Fruit fly (Drosophila melanogaster) whole organism, embryonic: ENCODE data around the gene CG33791.

Experiments used
- Bteb2 ChIP-seq: fragments of 200-800 bp; sonication (Bioruptor generic); optimal IDR thresholded peaks from 2 replicates; lab custom pipeline; 2016; ENCODE audit warnings: missing biosample characterization, missing genetic modification characterization
- CG10147 ChIP-seq: fragments of 200-800 bp; sonication (Bioruptor generic); optimal IDR thresholded peaks from 2 replicates; lab custom pipeline; 2019; ENCODE audit warnings: missing biosample characterization, mild to moderate bottlenecking, missing genetic modification characterization, moderate library complexity
- CG10267 ChIP-seq: fragments of 200-800 bp; sonication (Bioruptor generic); optimal IDR thresholded peaks from 2 replicates; lab custom pipeline; 2018; ENCODE audit warnings: missing biosample characterization, mild to moderate bottlenecking, missing genetic modification characterization, moderate library complexity
- CG11247 ChIP-seq: fragments of 200-800 bp; sonication (Bioruptor generic); IDR thresholded peaks from 2 replicates; pipeline ENCODE4 v1.3.6; 2022; ENCODE audit warnings: missing biosample characterization, missing genetic modification characterization
- CG11723 ChIP-seq: fragments of 200-800 bp; sonication (Bioruptor generic); optimal IDR thresholded peaks from 2 replicates; lab custom pipeline; 2017; ENCODE audit warnings: missing biosample characterization, mild to moderate bottlenecking, missing genetic modification characterization
- CG1233 ChIP-seq: fragments of 200-800 bp; sonication (Bioruptor generic); optimal IDR thresholded peaks from 4 replicates; lab custom pipeline; 2018; ENCODE audit warnings: missing biosample characterization, mild to moderate bottlenecking, missing genetic modification characterization
- CG13287 ChIP-seq: fragments of 200-800 bp; sonication (Bioruptor generic); IDR thresholded peaks from 2 replicates; pipeline ENCODE4 v1.3.6; 2022; ENCODE audit warnings: missing biosample characterization, missing genetic modification characterization; ENCODE audit not compliant: partially characterized antibody
- CG14965 ChIP-seq: fragments of 200-800 bp; sonication (Bioruptor generic); optimal IDR thresholded peaks from 2 replicates; lab custom pipeline; 2016; ENCODE audit warnings: missing biosample characterization, missing genetic modification characterization, borderline replicate concordance
- CG1529 ChIP-seq: fragments of 200-800 bp; sonication (Bioruptor generic); optimal IDR thresholded peaks from 3 replicates; lab custom pipeline; 2018; ENCODE audit warnings: missing biosample characterization, missing genetic modification characterization
- CG1603 ChIP-seq: fragments of 200-800 bp; sonication (Bioruptor generic); optimal IDR thresholded peaks from 2 replicates; lab custom pipeline; 2019; ENCODE audit warnings: missing biosample characterization, mild to moderate bottlenecking, missing genetic modification characterization, moderate library complexity
- CG2202 ChIP-seq: fragments of 200-800 bp; sonication (Bioruptor generic); optimal IDR thresholded peaks from 2 replicates; lab custom pipeline; 2018; ENCODE audit warnings: missing biosample characterization, mild to moderate bottlenecking, missing genetic modification characterization
- CG30020 ChIP-seq: fragments of 200-800 bp; optimal IDR thresholded peaks from 2 replicates; lab custom pipeline; 2019; ENCODE audit warnings: missing biosample characterization, mild to moderate bottlenecking, missing genetic modification characterization, moderate library complexity
- CG31365 ChIP-seq: fragments of 200-800 bp; sonication (Bioruptor generic); optimal IDR thresholded peaks from 2 replicates; lab custom pipeline; 2018; ENCODE audit warnings: missing biosample characterization, mild to moderate bottlenecking, missing genetic modification characterization
- CG33557 ChIP-seq: fragments of 200-800 bp; sonication (Bioruptor generic); optimal IDR thresholded peaks from 2 replicates; lab custom pipeline; 2019; ENCODE audit warnings: missing biosample characterization, mild to moderate bottlenecking, missing genetic modification characterization, moderate library complexity
- CG7745 ChIP-seq: fragments of 200-800 bp; sonication (Bioruptor generic); optimal IDR thresholded peaks from 2 replicates; lab custom pipeline; 2018; ENCODE audit warnings: missing biosample characterization, mild to moderate bottlenecking, missing genetic modification characterization, moderate library complexity
- CG8765 ChIP-seq: fragments of 200-800 bp; sonication (Bioruptor generic); IDR thresholded peaks from 2 replicates; pipeline ENCODE4 v1.3.6; 2022; ENCODE audit warnings: missing biosample characterization, missing genetic modification characterization
- CG8944 ChIP-seq: fragments of 200-800 bp; sonication (Bioruptor generic); optimal IDR thresholded peaks from 3 replicates; lab custom pipeline; 2016; ENCODE audit warnings: missing biosample characterization, missing genetic modification characterization
- CG9609 ChIP-seq: fragments of 200-800 bp; sonication (Bioruptor generic); optimal IDR thresholded peaks from 3 replicates; lab custom pipeline; 2016; ENCODE audit warnings: missing biosample characterization, missing genetic modification characterization
- Camta ChIP-seq: fragments of 200-800 bp; sonication (Bioruptor generic); optimal IDR thresholded peaks from 2 replicates; lab custom pipeline; 2016; ENCODE audit warnings: missing biosample characterization, missing genetic modification characterization
- Deaf1 ChIP-seq: fragments of 200-800 bp; optimal IDR thresholded peaks from 3 replicates; lab custom pipeline; 2019; ENCODE audit warnings: missing biosample characterization, mild to moderate bottlenecking, missing genetic modification characterization, moderate library complexity
- Dip3 ChIP-seq: fragments of 200-800 bp; sonication (Bioruptor generic); optimal IDR thresholded peaks from 3 replicates; lab custom pipeline; 2016; ENCODE audit warnings: missing biosample characterization, missing genetic modification characterization
- Drgx ChIP-seq: fragments of 200-800 bp; sonication (Bioruptor generic); IDR thresholded peaks from 2 replicates; pipeline ENCODE4 v1.3.6; 2022; ENCODE audit warnings: missing biosample characterization, missing genetic modification characterization
- E2f1 ChIP-seq: fragments of 200-800 bp; sonication (Bioruptor generic); IDR thresholded peaks from 2 replicates; pipeline ENCODE4 v1.3.6; 2022; ENCODE audit warnings: missing biosample characterization, missing genetic modification characterization
- Gsc ChIP-seq: fragments of 200-800 bp; sonication (Bioruptor generic); IDR thresholded peaks from 2 replicates; pipeline ENCODE4 v1.3.6; 2022; ENCODE audit warnings: missing biosample characterization, missing genetic modification characterization
- NfI ChIP-seq: fragments of 200-800 bp; sonication (Bioruptor generic); optimal IDR thresholded peaks from 3 replicates; lab custom pipeline; 2018; ENCODE audit warnings: missing biosample characterization, mild to moderate bottlenecking, missing genetic modification characterization, moderate library complexity
- Oaz ChIP-seq: fragments of 200-800 bp; sonication (Bioruptor generic); IDR thresholded peaks from 2 replicates; pipeline ENCODE4 v1.3.6; 2022; ENCODE audit warnings: missing biosample characterization, missing genetic modification characterization
- Sin3A ChIP-seq: fragments of >200 bp; optimal IDR thresholded peaks from 2 replicates; lab custom pipeline; 2018
- Six4 ChIP-seq: fragments of 200-800 bp; sonication (Bioruptor generic); optimal IDR thresholded peaks from 2 replicates; lab custom pipeline; 2016; ENCODE audit warnings: missing biosample characterization, missing genetic modification characterization
- Spps ChIP-seq: fragments of 200-800 bp; sonication (Bioruptor generic); optimal IDR thresholded peaks from 2 replicates; lab custom pipeline; 2018; ENCODE audit warnings: missing biosample characterization, mild to moderate bottlenecking, missing genetic modification characterization
- al ChIP-seq: fragments of 200-800 bp; sonication (Bioruptor generic); IDR thresholded peaks from 2 replicates; pipeline ENCODE4 v1.3.6; 2022; ENCODE audit warnings: missing biosample characterization, missing genetic modification characterization
- bab2 ChIP-seq: fragments of 200-800 bp; sonication (Bioruptor generic); optimal IDR thresholded peaks from 2 replicates; lab custom pipeline; 2016; ENCODE audit warnings: missing biosample characterization, missing genetic modification characterization
- crp ChIP-seq, 2 experiments: fragments of 200-800 bp; sonication (Bioruptor generic); optimal IDR thresholded peaks; 2 replicates in 1 of 2; 3 replicates in 1 of 2; lab custom pipeline; 2017; ENCODE audit warnings: missing biosample characterization in 2 of 2, missing genetic modification characterization in 2 of 2, mild to moderate bottlenecking in 1 of 2, moderate library complexity in 1 of 2
- da ChIP-seq: fragments of 200-800 bp; sonication (Bioruptor generic); optimal IDR thresholded peaks from 2 replicates; lab custom pipeline; 2016; ENCODE audit warnings: missing biosample characterization, missing genetic modification characterization
- dmrt99B ChIP-seq: fragments of 200-800 bp; sonication (Bioruptor generic); optimal IDR thresholded peaks from 2 replicates; lab custom pipeline; 2018; ENCODE audit warnings: missing biosample characterization, mild to moderate bottlenecking, missing genetic modification characterization, moderate library complexity
- eve ChIP-seq, 2 experiments: fragments of >200 bp; optimal IDR thresholded peaks; 2 replicates each; lab custom pipeline; 2017; ENCODE audit warnings: missing biosample characterization in 2 of 2, missing genetic modification characterization in 2 of 2
- hb ChIP-seq: fragments of 200-800 bp; sonication (Bioruptor generic); IDR thresholded peaks from 3 replicates; pipeline ENCODE4 v1.3.6; 2022; ENCODE audit warnings: missing biosample characterization, missing genetic modification characterization; ENCODE audit not compliant: partially characterized antibody
- lola ChIP-seq, 3 experiments: fragments of >200 bp in 2 of 3; fragments of 200-800 bp in 1 of 3; sonication (Bioruptor generic) in 1 of 3; optimal IDR thresholded peaks; 2 replicates each; lab custom pipeline; 2017 to 2019; ENCODE audit warnings: missing biosample characterization in 3 of 3, missing genetic modification characterization in 3 of 3, mild to moderate bottlenecking in 1 of 3, moderate library complexity in 1 of 3
- nmo ChIP-seq: fragments of 200-800 bp; sonication (Bioruptor generic); optimal IDR thresholded peaks from 2 replicates; lab custom pipeline; 2018; ENCODE audit warnings: missing biosample characterization, mild to moderate bottlenecking, missing genetic modification characterization, moderate library complexity
- nom ChIP-seq: fragments of 200-800 bp; sonication (Bioruptor generic); optimal IDR thresholded peaks from 2 replicates; lab custom pipeline; 2017; ENCODE audit warnings: missing biosample characterization, missing genetic modification characterization, mild to moderate bottlenecking, moderate library complexity, missing genetic modification reagents
- odd ChIP-seq: fragments of 200-800 bp; sonication (Bioruptor generic); optimal IDR thresholded peaks from 2 replicates; lab custom pipeline; 2017; ENCODE audit warnings: missing biosample characterization, mild to moderate bottlenecking, missing genetic modification characterization
- p53 ChIP-seq: fragments of 200-800 bp; sonication (Bioruptor generic); optimal IDR thresholded peaks from 2 replicates; lab custom pipeline; 2016; ENCODE audit warnings: missing biosample characterization, missing genetic modification characterization
- pb ChIP-seq: fragments of 200-800 bp; sonication (Bioruptor generic); optimal IDR thresholded peaks from 3 replicates; lab custom pipeline; 2016; ENCODE audit warnings: missing biosample characterization, missing genetic modification characterization
- phol ChIP-seq: fragments of 200-800 bp; sonication (Bioruptor generic); optimal IDR thresholded peaks from 3 replicates; lab custom pipeline; 2018; ENCODE audit warnings: missing biosample characterization, mild to moderate bottlenecking, missing genetic modification characterization, moderate library complexity
- pnt ChIP-seq: fragments of 200-800 bp; sonication (Bioruptor generic); optimal IDR thresholded peaks from 3 replicates; lab custom pipeline; 2016; ENCODE audit warnings: missing biosample characterization, missing genetic modification characterization
- toy ChIP-seq: fragments of 200-800 bp; sonication (Bioruptor generic); IDR thresholded peaks from 2 replicates; pipeline ENCODE4 v1.3.6; 2022; ENCODE audit warnings: missing biosample characterization, missing genetic modification characterization
- trem ChIP-seq: fragments of 200-800 bp; optimal IDR thresholded peaks from 3 replicates; lab custom pipeline; 2019; ENCODE audit warnings: missing biosample characterization, mild to moderate bottlenecking, missing genetic modification characterization, moderate library complexity
- ttk ChIP-seq: fragments of 200-800 bp; sonication (Bioruptor generic); IDR thresholded peaks from 2 replicates; pipeline ENCODE4 v2.1.2; 2022; ENCODE audit warnings: missing biosample characterization, missing genetic modification characterization
- unpg ChIP-seq: fragments of 200-800 bp; sonication (Bioruptor generic); optimal IDR thresholded peaks from 3 replicates; lab custom pipeline; 2018; ENCODE audit warnings: missing biosample characterization, mild to moderate bottlenecking, missing genetic modification characterization, moderate library complexity
- wdn ChIP-seq: fragments of 200-800 bp; sonication (Bioruptor generic); IDR thresholded peaks from 2 replicates; pipeline ENCODE4 v1.3.6; 2022; ENCODE audit warnings: missing biosample characterization, missing genetic modification characterization

CG33791 gene

DNA sequence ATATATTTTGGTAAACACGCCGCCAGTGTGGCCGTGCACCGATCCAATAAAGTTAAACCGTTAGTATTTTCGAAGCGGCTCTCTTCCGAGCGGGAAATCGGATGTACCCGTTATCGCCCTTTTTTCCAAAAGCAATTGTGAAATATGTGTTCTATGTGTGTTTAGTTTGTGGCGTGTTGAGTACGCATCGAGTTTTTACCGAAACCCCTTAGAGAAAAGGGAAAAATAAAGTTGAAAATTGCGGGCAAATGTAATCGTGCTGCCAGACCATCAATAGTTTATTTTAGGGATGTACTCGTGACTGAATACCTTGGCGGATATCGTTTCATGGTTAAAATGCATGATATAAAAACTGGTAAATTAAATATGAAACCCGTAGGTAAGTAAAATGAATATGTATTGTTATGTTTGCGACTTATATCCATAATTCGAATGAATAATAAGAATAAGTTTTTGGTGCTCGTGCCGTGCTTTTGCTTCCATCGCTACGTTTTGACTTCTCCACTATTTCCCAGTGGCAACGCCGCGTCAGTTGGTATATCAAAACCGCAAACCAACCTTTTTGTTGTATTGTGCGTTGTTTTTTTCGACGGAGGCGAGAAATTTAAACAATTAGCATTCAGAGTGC is 36.5 kb downstream of the CG33791 start, which contains the start of the genes Mettl2 and Bgb (continued):
- TF ChIP-seq CG8944 (GFP tag; lab: Kevin White, UChicago) (peak; percentile 73), wdn (GFP tag; lab: Robert Waterston, UW) (peak; percentile 59; the same call in 1 of the 2 replicates), Six4 (GFP tag; lab: Kevin White, UChicago) (peak; percentile 63), hb (peak; percentile 59; the same call in 1 of the 3 replicates), odd (GFP tag; lab: Kevin White, UChicago) (no peak), nom (GFP tag; lab: Kevin White, UChicago) (peak; percentile 9), al (GFP tag; lab: Robert Waterston, UW) (peak; percentile 88), eve (GFP tag; optimal IDR thresholded peaks at IDR 0.05; lab: Kevin White, UChicago) (no peak), Deaf1 (peak; percentile 27), CG14965 (GFP tag; lab: Kevin White, UChicago) (no peak), CG10267 (tag; lab: Kevin White, UChicago) (peak; percentile 66), E2f1 (GFP tag; lab: Robert Waterston, UW) (peak; percentile 71), CG2202 (peak; percentile 1), NfI (GFP tag; lab: Kevin White, UChicago) (peak; percentile 64), ttk (GFP tag; lab: Robert Waterston, UW) (peak; percentile 80), dmrt99B (tag; lab: Kevin White, UChicago) (no peak), phol (peak; percentile 87), CG8765 (GFP tag; lab: Robert Waterston, UW) (peak; percentile 81), CG1529 (peak; percentile 6), Gsc (GFP tag; lab: Robert Waterston, UW) (peak; percentile 64), CG11247 (GFP tag; lab: Robert Waterston, UW) (peak; percentile 68), p53 (GFP tag; lab: Kevin White, UChicago) (peak; percentile 18), Oaz (GFP tag; lab: Robert Waterston, UW) (peak; percentile 49), CG33557 (GFP tag; lab: Kevin White, UChicago) (peak; percentile 61), CG10147 (GFP tag; lab: Kevin White, UChicago) (peak; percentile 76), toy (GFP tag; lab: Robert Waterston, UW) (peak; percentile 51; the same call in 1 of the 2 replicates), CG9609 (peak; percentile 81), CG13287 (GFP tag; lab: Robert Waterston, UW) (peak; percentile 83), CG7745 (tag; lab: Kevin White, UChicago) (no peak), pb (GFP tag; lab: Kevin White, UChicago) (peak; percentile 46), nmo (peak; percentile 83), CG11723 (GFP tag; lab: Kevin White, UChicago) (no peak), lola (GFP tag; optimal IDR thresholded peaks at IDR 0.05; lab: Kevin White, UChicago) (peak in 1 of 3 experiments; percentile 72), CG1603 (peak; percentile 70), crp (GFP tag; optimal IDR thresholded peaks at IDR 0.05; lab: Kevin White, UChicago) (peak in 1 of 2 experiments; percentile 42), pnt (GFP tag; lab: Kevin White, UChicago) (peak; percentile 90), CG1233 (GFP tag; lab: Kevin White, UChicago) (peak; percentile 71), Drgx (GFP tag; lab: Robert Waterston, UW) (peak; percentile 43; the same call in 1 of the 2 replicates), da (GFP tag; lab: Kevin White, UChicago) (peak; percentile 61), Dip3 (GFP tag; lab: Kevin White, UChicago) (peak; percentile 80), unpg (GFP tag; lab: Kevin White, UChicago) (peak; percentile 71), trem (peak; percentile 78), Spps (tag; lab: Kevin White, UChicago) (peak; percentile 65), Camta (GFP tag; lab: Kevin White, UChicago) (peak; percentile 75), Sin3A (lab: Kevin White, UChicago) (peak; percentile 95), bab2 (GFP tag; lab: Kevin White, UChicago) (peak; percentile 79), CG31365 (tag; lab: Kevin White, UChicago) (no peak), Bteb2 (GFP tag; lab: Kevin White, UChicago) (peak; percentile 56), CG30020 (peak; percentile 57)
